Worm (Caenorhabditis elegans) whole organism, L1 larva: ENCODE results near the gene oac-53.

Source experiments
- C16A3.4 ChIP-seq: fragments of 150-350 bp; optimal IDR thresholded peaks from 2 replicates; lab custom pipeline; 2014; ENCODE audit warnings: missing biosample characterization, missing genetic modification characterization
- ama-1 ChIP-seq: fragments of 150-350 bp; optimal IDR thresholded peaks from 2 replicates; lab custom pipeline; 2014
- hlh-17 ChIP-seq: fragments of 200-800 bp; sonication (Bioruptor generic); optimal IDR thresholded peaks from 2 replicates; lab custom pipeline; 2018; ENCODE audit warnings: missing genetic modification characterization, mild to moderate bottlenecking, missing compliant biosample characterization, moderate library complexity, borderline replicate concordance
- lin-13 ChIP-seq: fragments of 150-350 bp; optimal IDR thresholded peaks from 2 replicates; lab custom pipeline; 2014; ENCODE audit warnings: missing biosample characterization, missing genetic modification reagents, missing genetic modification characterization
- lin-15B ChIP-seq: fragments of 150-350 bp; sonication (generic microtip); optimal IDR thresholded peaks from 3 replicates; lab custom pipeline; 2014; ENCODE audit warnings: missing biosample characterization, missing genetic modification characterization
- mab-9 ChIP-seq: fragments of 200-800 bp; sonication (Bioruptor generic); IDR thresholded peaks from 2 replicates; pipeline ENCODE4 v1.3.6; 2022; ENCODE audit warnings: missing genetic modification reagents, missing genetic modification characterization, missing compliant biosample characterization
- mep-1 ChIP-seq: fragments of 150-350 bp; optimal IDR thresholded peaks from 2 replicates; lab custom pipeline; 2014; ENCODE audit warnings: missing biosample characterization, missing genetic modification characterization
- nhr-12 ChIP-seq: sonication (generic microtip); optimal IDR thresholded peaks from 2 replicates; lab custom pipeline; 2017; ENCODE audit warnings: missing biosample characterization, missing genetic modification characterization
- nhr-237 ChIP-seq: fragments of 150-350 bp; optimal IDR thresholded peaks from 2 replicates; lab custom pipeline; 2014; ENCODE audit warnings: missing biosample characterization, missing genetic modification characterization
- nhr-28 ChIP-seq: fragments of 150-350 bp; optimal IDR thresholded peaks from 2 replicates; lab custom pipeline; 2014; ENCODE audit warnings: missing biosample characterization, missing genetic modification characterization
- nhr-77 ChIP-seq: fragments of 150-350 bp; optimal IDR thresholded peaks from 2 replicates; lab custom pipeline; 2014; ENCODE audit warnings: missing biosample characterization, missing genetic modification characterization
- snpc-4 ChIP-seq: fragments of 150-350 bp; optimal IDR thresholded peaks from 2 replicates; lab custom pipeline; 2014; ENCODE audit warnings: missing biosample characterization, missing genetic modification characterization
- sox-4 ChIP-seq: sonication (generic microtip); optimal IDR thresholded peaks from 2 replicates; lab custom pipeline; 2016; ENCODE audit warnings: missing genetic modification characterization, missing compliant biosample characterization
- swsn-7 ChIP-seq: sonication (generic microtip); optimal IDR thresholded peaks from 2 replicates; lab custom pipeline; 2016; ENCODE audit warnings: missing genetic modification characterization, missing compliant biosample characterization

- TF ChIP-seq hlh-17 (no peak), nhr-77 (tag; lab: Kevin White, UChicago) (no peak), sox-4 (tag; lab: Kevin White, UChicago) (no peak), swsn-7 (tag; lab: Kevin White, UChicago) (no peak), mep-1 (tag; lab: Kevin White, UChicago) (no peak), snpc-4 (tag; lab: Kevin White, UChicago) (no peak), nhr-28 (tag; lab: Kevin White, UChicago) (no peak), lin-15B (tag; lab: Kevin White, UChicago) (no peak), nhr-237 (tag; lab: Kevin White, UChicago) (no peak), ama-1 (lab: Kevin White, UChicago) (no peak), mab-9 (GFP tag; lab: Robert Waterston, UW) (no peak), nhr-12 (no peak), C16A3.4 (tag; lab: Kevin White, UChicago) (no peak), lin-13 (GFP tag; lab: Kevin White, UChicago) (no peak)
These were observed 40.7 kb upstream of the oac-53 start, which contains the start of gene F14F8.9 for ce11 chrV:16668473-16668872.
